Fruit fly (Drosophila melanogaster) whole organism, embryonic: ENCODE measurements around the gene Charon.

Experiments
- CG10209 ChIP-seq: fragments of 200-800 bp; sonication (Bioruptor generic); optimal IDR thresholded peaks from 3 replicates; lab custom pipeline; 2017; ENCODE audit warnings: missing biosample characterization, mild to moderate bottlenecking, missing genetic modification characterization, missing genetic modification reagents
- CG10267 ChIP-seq: fragments of 200-800 bp; sonication (Bioruptor generic); optimal IDR thresholded peaks from 2 replicates; lab custom pipeline; 2018; ENCODE audit warnings: missing biosample characterization, mild to moderate bottlenecking, missing genetic modification characterization, moderate library complexity
- CG10366 ChIP-seq: fragments of 200-800 bp; sonication (Bioruptor generic); IDR thresholded peaks from 2 replicates; pipeline ENCODE4 v1.3.6; 2022; ENCODE audit warnings: missing biosample characterization, missing genetic modification characterization
- CG11093 ChIP-seq: fragments of 200-800 bp; sonication (Bioruptor generic); IDR thresholded peaks from 3 replicates; pipeline ENCODE4 v1.3.6; 2022; ENCODE audit warnings: missing biosample characterization, missing genetic modification characterization
- CG11398 ChIP-seq: fragments of 200-800 bp; sonication (Bioruptor generic); optimal IDR thresholded peaks from 2 replicates; lab custom pipeline; 2016; ENCODE audit warnings: missing biosample characterization, missing genetic modification characterization
- CG11504 ChIP-seq: fragments of 200-800 bp; sonication (Bioruptor generic); optimal IDR thresholded peaks from 3 replicates; lab custom pipeline; 2019; ENCODE audit warnings: missing biosample characterization, mild to moderate bottlenecking, missing genetic modification characterization, moderate library complexity
- CG12659 ChIP-seq: fragments of 200-800 bp; sonication (Bioruptor generic); optimal IDR thresholded peaks from 3 replicates; lab custom pipeline; 2017; ENCODE audit warnings: mild to moderate bottlenecking, missing biosample characterization, missing genetic modification reagents, missing genetic modification characterization
- CG12769 ChIP-seq: fragments of 200-800 bp; sonication (Bioruptor generic); optimal IDR thresholded peaks from 2 replicates; lab custom pipeline; 2019; ENCODE audit warnings: missing biosample characterization, mild to moderate bottlenecking, missing genetic modification characterization, moderate library complexity
- CG13123 ChIP-seq: fragments of 200-800 bp; sonication (Bioruptor generic); optimal IDR thresholded peaks from 2 replicates; lab custom pipeline; 2016; ENCODE audit warnings: missing biosample characterization, missing genetic modification characterization
- CG14050 ChIP-seq: fragments of 200-800 bp; sonication (Bioruptor generic); IDR thresholded peaks from 3 replicates; pipeline ENCODE4 v1.3.6; 2022; ENCODE audit warnings: missing biosample characterization, missing genetic modification characterization
- CG15269 ChIP-seq: fragments of 200-800 bp; sonication (Bioruptor generic); optimal IDR thresholded peaks from 2 replicates; lab custom pipeline; 2018; ENCODE audit warnings: missing biosample characterization, mild to moderate bottlenecking, missing genetic modification characterization, moderate library complexity
- CG17829 ChIP-seq: fragments of 200-800 bp; optimal IDR thresholded peaks from 2 replicates; lab custom pipeline; 2019; ENCODE audit warnings: missing biosample characterization, mild to moderate bottlenecking, missing genetic modification characterization, moderate library complexity
- CG2116 ChIP-seq: fragments of 200-800 bp; sonication (Bioruptor generic); optimal IDR thresholded peaks from 3 replicates; lab custom pipeline; 2018; ENCODE audit warnings: missing biosample characterization, mild to moderate bottlenecking, missing genetic modification characterization
- CG2889 ChIP-seq: fragments of 200-800 bp; sonication (Bioruptor generic); IDR thresholded peaks from 3 replicates; pipeline ENCODE4 v1.3.6; 2022; ENCODE audit warnings: missing biosample characterization, missing genetic modification characterization
- CG32532 ChIP-seq: fragments of 200-800 bp; sonication (Bioruptor generic); IDR thresholded peaks from 2 replicates; pipeline ENCODE4 v1.3.6; 2022; ENCODE audit warnings: missing biosample characterization, missing genetic modification characterization
- CG34376 ChIP-seq: fragments of 200-800 bp; sonication (Bioruptor generic); optimal IDR thresholded peaks from 2 replicates; lab custom pipeline; 2018; ENCODE audit warnings: missing biosample characterization, mild to moderate bottlenecking, missing genetic modification characterization
- CG34422 ChIP-seq: fragments of 200-800 bp; sonication (Bioruptor generic); IDR thresholded peaks from 3 replicates; pipeline ENCODE4 v1.3.6; 2022; ENCODE audit warnings: missing biosample characterization, missing genetic modification characterization
- CG43689 ChIP-seq: fragments of 200-800 bp; sonication (Bioruptor generic); IDR thresholded peaks from 2 replicates; pipeline ENCODE4 v1.3.6; 2022; ENCODE audit warnings: missing biosample characterization, missing genetic modification characterization
- CG6813 ChIP-seq: fragments of 200-800 bp; sonication (Bioruptor generic); optimal IDR thresholded peaks from 2 replicates; lab custom pipeline; 2017; ENCODE audit warnings: missing biosample characterization, missing genetic modification characterization, mild to moderate bottlenecking, moderate library complexity, missing genetic modification reagents
- CG7839 ChIP-seq: fragments of 200-800 bp; sonication (Bioruptor generic); optimal IDR thresholded peaks from 3 replicates; lab custom pipeline; 2018; ENCODE audit warnings: missing biosample characterization, mild to moderate bottlenecking, missing genetic modification characterization, moderate library complexity
- CG7928 ChIP-seq: fragments of 200-800 bp; sonication (Bioruptor generic); optimal IDR thresholded peaks from 2 replicates; lab custom pipeline; 2017; ENCODE audit warnings: missing biosample characterization, mild to moderate bottlenecking, missing genetic modification characterization
- CTCF ChIP-seq: fragments of 200-800 bp; sonication (Bioruptor generic); optimal IDR thresholded peaks from 2 replicates; lab custom pipeline; 2017; ENCODE audit warnings: missing biosample characterization, mild to moderate bottlenecking, missing genetic modification characterization, moderate library complexity
- D19B ChIP-seq: fragments of 200-800 bp; sonication (Bioruptor generic); optimal IDR thresholded peaks from 2 replicates; lab custom pipeline; 2017; ENCODE audit warnings: missing biosample characterization, mild to moderate bottlenecking, missing genetic modification characterization
- Dek ChIP-seq: fragments of 200-800 bp; sonication (Bioruptor generic); optimal IDR thresholded peaks from 3 replicates; lab custom pipeline; 2019; ENCODE audit warnings: missing biosample characterization, mild to moderate bottlenecking, missing genetic modification characterization, moderate library complexity
- Eip74EF ChIP-seq, 2 experiments: fragments of 200-800 bp in 1 of 2; fragments of >200 bp in 1 of 2; sonication (Bioruptor generic) in 1 of 2; optimal IDR thresholded peaks; 2 replicates each; lab custom pipeline; 2017 to 2019; ENCODE audit warnings: missing biosample characterization in 2 of 2, missing genetic modification characterization in 2 of 2, mild to moderate bottlenecking in 1 of 2, moderate library complexity in 1 of 2
- Fer3 ChIP-seq: fragments of 200-800 bp; sonication (Bioruptor generic); optimal IDR thresholded peaks from 2 replicates; lab custom pipeline; 2018; ENCODE audit warnings: missing biosample characterization, mild to moderate bottlenecking, missing genetic modification characterization, moderate library complexity
- Kr ChIP-seq: fragments of 200-800 bp; sonication (Bioruptor generic); optimal IDR thresholded peaks from 2 replicates; lab custom pipeline; 2017; ENCODE audit warnings: missing biosample characterization, mild to moderate bottlenecking, missing genetic modification characterization
- Lim3 ChIP-seq: fragments of 200-800 bp; sonication (Bioruptor generic); IDR thresholded peaks from 2 replicates; pipeline ENCODE4 v1.3.6; 2022; ENCODE audit warnings: missing biosample characterization, missing genetic modification characterization
- Pdp1 ChIP-seq, 2 experiments: fragments of 200-800 bp; sonication (Bioruptor generic); optimal IDR thresholded peaks; 3 replicates each; lab custom pipeline; 2016; ENCODE audit warnings: missing biosample characterization in 2 of 2, missing genetic modification characterization in 2 of 2, mild to moderate bottlenecking in 1 of 2, moderate library complexity in 1 of 2
- abd-A ChIP-seq: fragments of 200-800 bp; sonication (Bioruptor generic); optimal IDR thresholded peaks from 3 replicates; lab custom pipeline; 2019; ENCODE audit warnings: missing biosample characterization, mild to moderate bottlenecking, missing genetic modification characterization, moderate library complexity
- ap ChIP-seq: fragments of 200-800 bp; sonication (Bioruptor generic); IDR thresholded peaks from 2 replicates; pipeline ENCODE4 v1.3.6; 2022; ENCODE audit warnings: missing biosample characterization, missing genetic modification characterization
- ase ChIP-seq: fragments of 200-800 bp; sonication (Bioruptor generic); IDR thresholded peaks from 3 replicates; pipeline ENCODE4 v1.3.6; 2022; ENCODE audit warnings: missing biosample characterization, missing genetic modification characterization
- btn ChIP-seq: fragments of 200-800 bp; sonication (Bioruptor generic); optimal IDR thresholded peaks from 2 replicates; lab custom pipeline; 2016; ENCODE audit warnings: missing biosample characterization, missing genetic modification characterization
- cg ChIP-seq: fragments of 200-800 bp; sonication (Bioruptor generic); optimal IDR thresholded peaks from 3 replicates; lab custom pipeline; 2019; ENCODE audit warnings: missing biosample characterization, mild to moderate bottlenecking, missing genetic modification characterization, moderate library complexity
- chif ChIP-seq, 2 experiments: fragments of 200-800 bp; sonication (Bioruptor generic); optimal IDR thresholded peaks; 3 replicates each; lab custom pipeline; 2016; ENCODE audit warnings: missing biosample characterization in 2 of 2, missing genetic modification characterization in 2 of 2
- chn ChIP-seq: fragments of 200-800 bp; sonication (Bioruptor generic); optimal IDR thresholded peaks from 2 replicates; lab custom pipeline; 2016; ENCODE audit warnings: missing biosample characterization, missing genetic modification characterization
- croc ChIP-seq: fragments of 200-800 bp; sonication (Bioruptor generic); conservative IDR thresholded peaks from 3 replicates; pipeline ENCODE4 v1.3.6; 2022; ENCODE audit warnings: missing biosample characterization, missing genetic modification characterization
- en ChIP-seq: fragments of 200-800 bp; sonication (Bioruptor generic); optimal IDR thresholded peaks from 2 replicates; lab custom pipeline; 2016; ENCODE audit warnings: missing biosample characterization, missing genetic modification characterization
- eve ChIP-seq, 2 experiments: fragments of >200 bp; optimal IDR thresholded peaks; 2 replicates each; lab custom pipeline; 2017; ENCODE audit warnings: missing biosample characterization in 2 of 2, missing genetic modification characterization in 2 of 2
- gem ChIP-seq: fragments of 200-800 bp; sonication (Bioruptor generic); optimal IDR thresholded peaks from 2 replicates; lab custom pipeline; 2019; ENCODE audit warnings: missing biosample characterization, mild to moderate bottlenecking, missing genetic modification characterization, moderate library complexity
- gfzf ChIP-seq: fragments of 200-800 bp; sonication (Bioruptor generic); optimal IDR thresholded peaks from 2 replicates; lab custom pipeline; 2016; ENCODE audit warnings: missing biosample characterization, mild to moderate bottlenecking, missing genetic modification characterization, moderate library complexity
- jigr1 ChIP-seq: fragments of 200-800 bp; sonication (Bioruptor generic); IDR thresholded peaks from 3 replicates; pipeline ENCODE4 v1.3.6; 2022; ENCODE audit warnings: missing biosample characterization, missing genetic modification characterization
- klu ChIP-seq: fragments of 200-800 bp; sonication (Bioruptor generic); IDR thresholded peaks from 2 replicates; pipeline ENCODE4 v1.3.6; 2022; ENCODE audit warnings: missing biosample characterization, missing genetic modification characterization
- p53 ChIP-seq: fragments of 200-800 bp; sonication (Bioruptor generic); optimal IDR thresholded peaks from 2 replicates; lab custom pipeline; 2016; ENCODE audit warnings: missing biosample characterization, missing genetic modification characterization
- pita ChIP-seq: fragments of 200-800 bp; sonication (Bioruptor generic); optimal IDR thresholded peaks from 2 replicates; lab custom pipeline; 2017; ENCODE audit warnings: missing biosample characterization, mild to moderate bottlenecking, missing genetic modification characterization
- sim ChIP-seq: fragments of 200-800 bp; sonication (Bioruptor generic); IDR thresholded peaks from 2 replicates; pipeline ENCODE4 v1.3.6; 2022; ENCODE audit warnings: missing biosample characterization, missing genetic modification characterization
- sna ChIP-seq: fragments of 200-800 bp; sonication (Bioruptor generic); IDR thresholded peaks from 2 replicates; pipeline ENCODE4 v1.3.6; 2022; ENCODE audit warnings: missing biosample characterization, missing genetic modification characterization; ENCODE audit not compliant: partially characterized antibody
- so ChIP-seq: fragments of 200-800 bp; sonication (Bioruptor generic); IDR thresholded peaks from 3 replicates; pipeline ENCODE4 v1.3.6; 2022; ENCODE audit warnings: missing biosample characterization, missing genetic modification characterization
- tio ChIP-seq: fragments of 200-800 bp; sonication (Bioruptor generic); optimal IDR thresholded peaks from 2 replicates; lab custom pipeline; 2017; ENCODE audit warnings: missing biosample characterization, missing genetic modification characterization, inconsistent platforms
- trem ChIP-seq: fragments of 200-800 bp; optimal IDR thresholded peaks from 3 replicates; lab custom pipeline; 2019; ENCODE audit warnings: missing biosample characterization, mild to moderate bottlenecking, missing genetic modification characterization, moderate library complexity
- trh ChIP-seq: fragments of 200-800 bp; sonication (Bioruptor generic); optimal IDR thresholded peaks from 2 replicates; lab custom pipeline; 2016; ENCODE audit warnings: missing biosample characterization, missing genetic modification characterization
- wdn ChIP-seq: fragments of 200-800 bp; sonication (Bioruptor generic); IDR thresholded peaks from 2 replicates; pipeline ENCODE4 v1.3.6; 2022; ENCODE audit warnings: missing biosample characterization, missing genetic modification characterization

Gene Charon

DNA sequence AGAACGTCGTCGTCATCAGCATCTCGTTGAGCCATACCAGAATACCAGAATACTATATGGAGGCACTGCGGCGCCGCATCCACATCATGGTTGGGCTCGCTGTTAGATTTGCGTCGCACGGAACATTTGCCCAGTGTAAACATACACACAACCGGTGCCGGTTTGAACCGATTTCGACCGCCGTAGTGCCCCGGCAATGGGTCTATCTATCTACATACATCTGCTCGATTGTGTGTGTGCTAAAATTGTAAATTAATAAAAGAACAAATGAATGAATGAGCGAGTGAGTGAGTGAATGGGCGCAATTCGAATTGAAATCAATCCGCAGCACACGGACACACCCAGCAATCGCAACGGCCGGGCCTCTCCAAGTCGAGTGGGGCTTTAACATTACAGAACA, 47.2 kb downstream of the Charon start (continued):
- TF ChIP-seq CG11504 (tag; lab: Kevin White, UChicago) (no peak), croc (GFP tag; lab: Robert Waterston, UW) (no peak), Kr (no peak), jigr1 (no peak), p53 (GFP tag; lab: Kevin White, UChicago) (no peak), pita (GFP tag; lab: Kevin White, UChicago) (no peak), trh (GFP tag; lab: Kevin White, UChicago) (no peak), CG7839 (tag; lab: Kevin White, UChicago) (no peak), CG15269 (tag; lab: Kevin White, UChicago) (no peak), Dek (tag; lab: Kevin White, UChicago) (no peak), CG32532 (GFP tag; lab: Robert Waterston, UW) (peak; percentile 10; the same call in 1 of the 2 replicates), CG2116 (GFP tag; lab: Kevin White, UChicago) (no peak), sim (GFP tag; lab: Robert Waterston, UW) (no peak), CG6813 (GFP tag; lab: Kevin White, UChicago) (peak; percentile 15), CTCF (GFP tag; lab: Kevin White, UChicago) (no peak), so (no peak), Fer3 (tag; lab: Kevin White, UChicago) (peak; percentile 5), CG10209 (GFP tag; lab: Kevin White, UChicago) (no peak), Pdp1 (GFP tag; optimal IDR thresholded peaks at IDR 0.05; lab: Kevin White, UChicago) (peak in 1 of 2 experiments; percentile 26), CG11093 (no peak), CG7928 (no peak), wdn (GFP tag; lab: Robert Waterston, UW) (0 out of 2 replicates have a peak, but pooled peaks have one; percentile 7), chn (no peak), sna (GFP tag; lab: Robert Waterston, UW) (no peak), klu (no peak), Lim3 (no peak), CG34422 (GFP tag; lab: Robert Waterston, UW) (no peak), D19B (no peak), btn (no peak), CG2889 (GFP tag; lab: Robert Waterston, UW) (no peak), CG13123 (no peak), CG12769 (peak; percentile 55), CG10267 (no peak), Eip74EF (GFP tag; optimal IDR thresholded peaks at IDR 0.05; lab: Kevin White, UChicago) (no peak), gem (tag; lab: Kevin White, UChicago) (peak; percentile 92), eve (GFP tag; optimal IDR thresholded peaks at IDR 0.05; lab: Kevin White, UChicago) (no peak), CG10366 (no peak), tio (no peak), en (no peak), CG34376 (GFP tag; lab: Kevin White, UChicago) (peak; percentile 76), CG17829 (tag; lab: Kevin White, UChicago) (no peak), CG12659 (GFP tag; lab: Kevin White, UChicago) (peak; percentile 13), trem (tag; lab: Kevin White, UChicago) (no peak), CG43689 (no peak), abd-A (tag; lab: Kevin White, UChicago) (peak; percentile 9), CG14050 (GFP tag; lab: Robert Waterston, UW) (no peak), CG11398 (no peak), ase (GFP tag; lab: Robert Waterston, UW) (no peak), cg (GFP tag; lab: Kevin White, UChicago) (peak; percentile 3), ap (no peak), chif (GFP tag; optimal IDR thresholded peaks at IDR 0.05; lab: Kevin White, UChicago) (no peak), gfzf (GFP tag; lab: Kevin White, UChicago) (no peak)
